Worm (Caenorhabditis elegans): ENCODE data around the gene C16A3.6.

ce11 chrIII:6352459-6352858 is 26.6 kb upstream of the C16A3.6 start:
- TF ChIP-seq unc-62 (GFP tag; optimal IDR thresholded peaks at IDR 0.05): no peak
- no peak for TF ChIP-seq nhr-28 (tag; optimal IDR thresholded peaks at IDR 0.05)
- no peak for TF ChIP-seq nhr-11 (tag; optimal IDR thresholded peaks at IDR 0.05)
- TF ChIP-seq ceh-82 (tag; optimal IDR thresholded peaks at IDR 0.05): no peak
- no peak for TF ChIP-seq nhr-12 (tag; optimal IDR thresholded peaks at IDR 0.05)
